Worm (Caenorhabditis elegans) whole organism, L3 larva: ENCODE results near the gene srm-1.
"Not testable (repeated sequence)": the region's sequence is repeated elsewhere in the genome, so short reads cannot be mapped to it uniquely, and the experiment has no call there.

Experiments used
- R02D3.7 ChIP-seq: fragments of 150-350 bp; optimal IDR thresholded peaks from 2 replicates; lab custom pipeline; 2014; ENCODE audit warnings: missing biosample characterization, missing genetic modification characterization
- ZK546.5 ChIP-seq: sonication (generic microtip); optimal IDR thresholded peaks from 2 replicates; lab custom pipeline; 2017; ENCODE audit warnings: missing biosample characterization, missing genetic modification characterization
- aly-2 ChIP-seq: fragments of 150-350 bp; optimal IDR thresholded peaks from 2 replicates; lab custom pipeline; 2014; ENCODE audit warnings: missing biosample characterization, missing genetic modification characterization
- ama-1 ChIP-seq: fragments of 150-350 bp; optimal IDR thresholded peaks from 2 replicates; lab custom pipeline; 2018
- ceh-28 ChIP-seq: fragments of 150-350 bp; optimal IDR thresholded peaks from 2 replicates; lab custom pipeline; 2014; ENCODE audit warnings: missing biosample characterization, missing genetic modification reagents, missing genetic modification characterization
- ceh-82 ChIP-seq: fragments of 150-350 bp; optimal IDR thresholded peaks from 2 replicates; lab custom pipeline; 2014; ENCODE audit warnings: missing biosample characterization, missing genetic modification characterization
- daf-12 ChIP-seq: fragments of 150-350 bp; optimal IDR thresholded peaks from 2 replicates; lab custom pipeline; 2014; ENCODE audit warnings: missing biosample characterization, missing genetic modification reagents, missing genetic modification characterization
- egl-27 ChIP-seq: sonication (generic microtip); optimal IDR thresholded peaks from 4 replicates; lab custom pipeline; 2017; ENCODE audit warnings: missing biosample characterization, missing genetic modification reagents, missing genetic modification characterization
- egl-5 ChIP-seq: fragments of 150-350 bp; optimal IDR thresholded peaks from 2 replicates; lab custom pipeline; 2017; ENCODE audit warnings: missing biosample characterization, missing genetic modification reagents, missing genetic modification characterization, inconsistent platforms
- elt-2 ChIP-seq: sonication (generic microtip); optimal IDR thresholded peaks from 2 replicates; lab custom pipeline; 2016; ENCODE audit warnings: missing genetic modification reagents, mild to moderate bottlenecking, missing genetic modification characterization, missing compliant biosample characterization
- elt-3 ChIP-seq, 3 experiments: fragments of 150-350 bp in 1 of 3; sonication (generic microtip) in 2 of 3; optimal IDR thresholded peaks; 2 replicates in 2 of 3; 4 replicates in 1 of 3; lab custom pipeline; 2014 to 2017; ENCODE audit warnings: missing biosample characterization in 3 of 3, missing genetic modification characterization in 3 of 3
- fkh-10 ChIP-seq: sonication (generic microtip); optimal IDR thresholded peaks from 2 replicates; lab custom pipeline; 2017; ENCODE audit warnings: missing biosample characterization, missing genetic modification reagents, missing genetic modification characterization
- fkh-2 ChIP-seq: fragments of 150-350 bp; optimal IDR thresholded peaks from 2 replicates; lab custom pipeline; 2014; ENCODE audit warnings: missing biosample characterization, missing genetic modification reagents, missing genetic modification characterization
- fos-1 ChIP-seq: fragments of 150-350 bp; optimal IDR thresholded peaks from 2 replicates; lab custom pipeline; 2014; ENCODE audit warnings: missing biosample characterization, missing genetic modification characterization
- hmg-11 ChIP-seq: sonication (generic microtip); optimal IDR thresholded peaks from 2 replicates; lab custom pipeline; 2016; ENCODE audit warnings: missing genetic modification characterization, missing compliant biosample characterization
- jun-1 ChIP-seq: fragments of 150-350 bp; optimal IDR thresholded peaks from 2 replicates; lab custom pipeline; 2014; ENCODE audit warnings: missing biosample characterization, missing genetic modification reagents, missing genetic modification characterization
- lin-15B ChIP-seq: fragments of 150-350 bp; optimal IDR thresholded peaks from 2 replicates; lab custom pipeline; 2014; ENCODE audit warnings: missing biosample characterization, missing genetic modification characterization
- lsy-12 ChIP-seq: sonication (generic microtip); optimal IDR thresholded peaks from 2 replicates; lab custom pipeline; 2016; ENCODE audit warnings: mild to moderate bottlenecking, missing genetic modification characterization, missing compliant biosample characterization
- mdl-1 ChIP-seq: fragments of 150-350 bp; optimal IDR thresholded peaks from 2 replicates; lab custom pipeline; 2014; ENCODE audit warnings: missing biosample characterization, missing genetic modification characterization
- nfya-1 ChIP-seq: sonication (generic microtip); optimal IDR thresholded peaks from 2 replicates; lab custom pipeline; 2017; ENCODE audit warnings: missing genetic modification characterization, mild to moderate bottlenecking, missing compliant biosample characterization, antibody characterized with exemption, moderate library complexity; ENCODE audit not compliant: insufficient read depth
- nhr-11 ChIP-seq: fragments of 150-350 bp; optimal IDR thresholded peaks from 2 replicates; lab custom pipeline; 2014; ENCODE audit warnings: missing biosample characterization, missing genetic modification characterization
- nhr-23 ChIP-seq: fragments of 150-350 bp; optimal IDR thresholded peaks from 2 replicates; lab custom pipeline; 2014; ENCODE audit warnings: missing biosample characterization, missing genetic modification reagents, missing genetic modification characterization
- nhr-25 ChIP-seq: sonication (generic microtip); optimal IDR thresholded peaks from 2 replicates; lab custom pipeline; 2017; ENCODE audit warnings: missing biosample characterization, missing genetic modification characterization
- nhr-43 ChIP-seq: sonication (generic microtip); optimal IDR thresholded peaks from 2 replicates; lab custom pipeline; 2016; ENCODE audit warnings: mild to moderate bottlenecking, missing genetic modification characterization, missing compliant biosample characterization; ENCODE audit not compliant: poor library complexity, severe bottlenecking
- nhr-67 ChIP-seq: fragments of 150-350 bp; optimal IDR thresholded peaks from 2 replicates; lab custom pipeline; 2014; ENCODE audit warnings: missing biosample characterization, missing genetic modification characterization
- nhr-76 ChIP-seq: fragments of 150-350 bp; sonication (generic microtip); optimal IDR thresholded peaks from 5 replicates; lab custom pipeline; 2014; ENCODE audit warnings: missing biosample characterization, missing genetic modification characterization
- sea-2 ChIP-seq: fragments of 150-350 bp; sonication (generic microtip); optimal IDR thresholded peaks from 4 replicates; lab custom pipeline; 2014; ENCODE audit warnings: missing biosample characterization, missing genetic modification reagents, missing genetic modification characterization
- skn-1 ChIP-seq: fragments of 150-350 bp; optimal IDR thresholded peaks from 2 replicates; lab custom pipeline; 2014; ENCODE audit warnings: missing biosample characterization, missing genetic modification characterization
- snpc-4 ChIP-seq: fragments of 150-350 bp; optimal IDR thresholded peaks from 2 replicates; lab custom pipeline; 2014; ENCODE audit warnings: missing biosample characterization, missing genetic modification characterization
- unc-62 ChIP-seq: fragments of 150-350 bp; sonication (generic microtip); optimal IDR thresholded peaks from 4 replicates; lab custom pipeline; 2014; ENCODE audit warnings: missing biosample characterization, missing genetic modification reagents, missing genetic modification characterization
- ztf-11 ChIP-seq: fragments of 150-350 bp; optimal IDR thresholded peaks from 2 replicates; lab custom pipeline; 2014; ENCODE audit warnings: missing biosample characterization, missing genetic modification characterization

Gene srm-1

DNA sequence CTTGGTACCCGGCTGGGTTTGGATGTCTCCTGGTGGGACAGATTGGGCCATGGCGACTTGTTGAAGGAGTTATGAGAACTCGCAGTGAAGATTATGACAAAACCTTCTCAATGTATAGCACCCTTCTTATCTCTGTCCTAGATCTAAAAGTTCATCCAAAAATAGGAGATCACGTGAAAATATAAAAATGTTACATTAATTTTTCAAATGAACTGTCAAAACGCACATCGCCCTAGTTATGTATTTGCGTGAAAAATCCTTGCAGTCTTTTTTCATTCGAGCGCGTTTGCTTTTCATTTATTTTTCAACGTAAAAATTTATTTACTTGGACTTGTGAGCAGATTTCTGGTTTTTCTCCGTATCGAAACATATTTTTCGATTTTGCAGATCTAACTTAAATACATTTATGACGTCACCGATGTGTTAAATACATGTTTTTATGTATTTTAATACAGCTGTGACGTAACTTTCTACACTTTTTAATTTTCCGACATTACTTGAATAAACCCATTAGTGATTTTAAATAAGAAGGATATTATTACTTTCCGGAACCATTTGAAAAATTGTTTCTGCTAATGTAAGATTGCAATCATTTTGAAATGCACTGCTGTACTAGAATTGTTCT, 43.7 kb downstream of the srm-1 start, which contains the start of gene msp-55:
msp-55 (minus strand) TSS at position 51 of the 625 bp plus-strand sequence.
- TF ChIP-seq nhr-25 (tag; lab: Kevin White, UChicago) (no peak), unc-62 (GFP tag; lab: Kevin White, UChicago) (no peak), lsy-12 (tag; lab: Kevin White, UChicago) (no peak), sea-2 (no peak), jun-1 (no peak), egl-5 (tag; lab: Kevin White, UChicago) (no peak), nhr-43 (tag; lab: Kevin White, UChicago) (no peak), R02D3.7 (tag; lab: Kevin White, UChicago) (no peak), mdl-1 (tag; lab: Kevin White, UChicago) (no peak), ZK546.5 (no peak)

- TF ChIP-seq fkh-10 (GFP tag; lab: Kevin White, UChicago): no peak
- TF ChIP-seq nhr-67 (tag; lab: Kevin White, UChicago): no peak
- no peak for TF ChIP-seq nhr-43 (tag; lab: Kevin White, UChicago)
- no peak for TF ChIP-seq egl-27 (tag; lab: Kevin White, UChicago)
- TF ChIP-seq hmg-11 (tag; lab: Kevin White, UChicago): no peak
- TF ChIP-seq ceh-28 (tag; lab: Kevin White, UChicago): no peak
- no peak for TF ChIP-seq nhr-23 (tag; lab: Kevin White, UChicago)
- no peak for TF ChIP-seq sea-2
- no peak for TF ChIP-seq daf-12 (tag; lab: Kevin White, UChicago)
- TF ChIP-seq R02D3.7 (tag; lab: Kevin White, UChicago): no peak
- no peak for TF ChIP-seq elt-3 (tag; optimal IDR thresholded peaks at IDR 0.05; lab: Kevin White, UChicago)
- TF ChIP-seq elt-2 (tag; lab: Kevin White, UChicago): no peak
- TF ChIP-seq fos-1: no peak
- no peak for TF ChIP-seq nhr-76 (tag; lab: Kevin White, UChicago)
- no peak for TF ChIP-seq fkh-2 (tag; lab: Kevin White, UChicago)
- no peak for TF ChIP-seq lsy-12 (tag; lab: Kevin White, UChicago)
- no peak for TF ChIP-seq egl-5 (tag; lab: Kevin White, UChicago)
- TF ChIP-seq, all 47 proteins: peak for 0
Observed at ce11 chrIV:5060984-5061383, 48.6 kb downstream of the srm-1 start, which contains the start of gene C09B9.7. Gene C09B9.7 (minus strand): TSS chrIV:5061084.

DNA sequence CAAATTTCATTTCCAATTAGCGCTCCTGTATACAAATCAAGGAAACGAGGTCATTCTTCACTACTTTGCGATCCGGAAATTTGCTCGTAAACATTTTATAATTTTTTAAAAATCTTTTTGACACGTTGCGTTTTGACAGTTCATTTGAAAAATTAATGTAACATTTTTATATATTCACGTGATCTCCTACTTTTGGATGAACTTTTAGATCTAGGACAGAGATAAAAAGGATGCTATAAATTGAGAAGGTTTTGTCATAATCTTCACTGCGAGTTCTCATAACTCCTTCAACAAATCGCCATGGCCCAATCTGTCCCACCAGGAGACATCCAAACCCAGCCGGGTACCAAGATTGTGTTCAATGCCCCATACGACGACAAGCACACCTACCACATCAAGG, 49.9 kb downstream of the srm-1 start, which contains the start of gene msp-57:
msp-57 (plus strand) TSS at position 301 of the 400 bp plus-strand sequence.
- TF ChIP-seq ceh-82, ceh-28, skn-1 (tag; lab: Kevin White, UChicago): not testable (repeated sequence)
- TF ChIP-seq, all 47 proteins: peak for 0; not testable (repeated sequence) for 47

DNA sequence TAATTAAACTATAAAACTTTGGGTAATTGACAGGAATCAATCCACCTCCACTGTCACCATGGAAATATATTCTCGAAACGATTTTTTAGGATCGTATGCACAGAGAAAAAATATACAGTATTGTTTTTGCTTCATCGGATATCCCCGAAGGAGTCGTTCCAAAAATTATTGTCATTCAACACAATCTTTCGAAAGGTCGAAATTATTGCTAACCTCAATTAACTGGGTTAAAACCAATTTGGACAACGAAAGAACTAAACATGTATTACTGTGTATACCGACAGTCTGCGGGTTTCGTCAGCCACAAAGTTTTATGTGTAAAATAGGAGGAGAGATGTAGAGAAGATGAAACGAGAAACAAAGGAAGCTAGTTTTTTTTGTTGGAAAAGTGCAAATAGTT, 51.0 kb downstream of the srm-1 start:
- TF ChIP-seq lin-15B (tag; lab: Kevin White, UChicago): no peak
- no peak for TF ChIP-seq nhr-11 (tag; lab: Kevin White, UChicago)
- peak; percentile 24 for TF ChIP-seq nfya-1
- no peak for TF ChIP-seq fkh-10 (GFP tag; lab: Kevin White, UChicago)
- TF ChIP-seq ceh-82 (tag; lab: Kevin White, UChicago): no peak
- no peak for TF ChIP-seq nhr-67 (tag; lab: Kevin White, UChicago)
- TF ChIP-seq snpc-4 (tag; lab: Kevin White, UChicago): peak; percentile 95
- TF ChIP-seq nhr-23 (tag; lab: Kevin White, UChicago): peak; percentile 32
- TF ChIP-seq ama-1 (lab: Kevin White, UChicago): peak; percentile 22
- TF ChIP-seq ztf-11: no peak
- TF ChIP-seq aly-2 (tag; lab: Kevin White, UChicago): no peak
- TF ChIP-seq fkh-2 (tag; lab: Kevin White, UChicago): no peak
- TF ChIP-seq nhr-25 (tag; lab: Kevin White, UChicago): peak; percentile 40
